Worm (Caenorhabditis elegans) whole organism, midembryonic: Measurements from ENCODE around the gene pnc-1.

ENCODE experiments used
- T22C8.4 ChIP-seq: fragments of 200-800 bp; sonication (Bioruptor generic); IDR thresholded peaks from 2 replicates; pipeline ENCODE4 v1.3.6; 2022; ENCODE audit warnings: missing genetic modification characterization, missing compliant biosample characterization
- cog-1 ChIP-seq: sonication (generic microtip); optimal IDR thresholded peaks from 2 replicates; lab custom pipeline; 2016; ENCODE audit warnings: missing genetic modification characterization, missing compliant biosample characterization
- flt-1 ChIP-seq: fragments of 200-800 bp; sonication (Bioruptor generic); IDR thresholded peaks from 2 replicates; pipeline ENCODE4 v1.3.6; 2022; ENCODE audit warnings: missing genetic modification characterization, missing compliant biosample characterization
- klf-2 ChIP-seq: fragments of 200-800 bp; sonication (Bioruptor generic); conservative IDR thresholded peaks from 2 replicates; pipeline ENCODE4 v1.3.6; 2022; ENCODE audit warnings: missing genetic modification reagents, missing genetic modification characterization, missing compliant biosample characterization
- med-1 ChIP-seq: sonication (generic microtip); optimal IDR thresholded peaks from 2 replicates; lab custom pipeline; 2017; ENCODE audit warnings: missing genetic modification characterization, mild to moderate bottlenecking, missing compliant biosample characterization, antibody characterized with exemption, missing genetic modification reagents; ENCODE audit not compliant: insufficient read depth
- ref-1 ChIP-seq: fragments of 200-800 bp; sonication (Bioruptor generic); conservative IDR thresholded peaks from 2 replicates; pipeline ENCODE4 v1.3.6; 2022; ENCODE audit warnings: missing genetic modification reagents, missing genetic modification characterization, missing compliant biosample characterization
- tab-1 ChIP-seq: fragments of 200-800 bp; sonication (Bioruptor generic); IDR thresholded peaks from 2 replicates; pipeline ENCODE4 v1.3.6; 2022; ENCODE audit warnings: missing genetic modification characterization, missing compliant biosample characterization
- ztf-23 ChIP-seq: fragments of 200-800 bp; sonication (Bioruptor generic); IDR thresholded peaks from 2 replicates; pipeline ENCODE4 v1.3.6; 2022; ENCODE audit warnings: missing genetic modification reagents, missing genetic modification characterization, missing compliant biosample characterization
- ztf-29 ChIP-seq: fragments of 200-800 bp; sonication (Bioruptor generic); IDR thresholded peaks from 2 replicates; pipeline ENCODE4 v1.3.6; 2022; ENCODE audit warnings: missing genetic modification reagents, missing genetic modification characterization, missing compliant biosample characterization

Gene pnc-1

DNA sequence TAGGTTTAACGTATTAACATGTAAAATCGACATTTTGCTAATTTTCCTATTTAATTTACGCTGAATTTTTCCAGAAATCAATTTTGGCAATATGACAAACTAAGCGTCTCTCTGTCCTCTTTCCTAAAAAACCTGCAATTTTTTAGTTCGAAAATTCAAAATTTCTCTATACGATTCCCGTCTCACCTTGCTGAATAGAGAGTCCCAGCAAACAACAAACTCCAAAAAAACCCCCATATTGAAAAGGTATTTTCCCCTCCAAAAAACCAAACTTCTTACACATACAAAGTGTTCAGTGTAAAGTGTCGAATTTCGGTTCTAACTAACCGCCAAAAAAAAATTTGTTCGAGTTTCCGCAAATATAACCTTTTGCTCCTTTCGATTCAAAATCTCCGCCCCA, at the start of gene pnc-1:
pnc-1 (plus strand) TSS at position 301 of the 400 bp plus-strand sequence.
- TF ChIP-seq flt-1 (no peak), cog-1 (tag; lab: Kevin White, UChicago) (no peak), T22C8.4 (GFP tag; lab: Robert Waterston, UW) (no peak), med-1 (GFP tag; lab: Kevin White, UChicago) (no peak), ref-1 (GFP tag; lab: Robert Waterston, UW) (no peak), tab-1 (no peak), klf-2 (GFP tag; lab: Robert Waterston, UW) (no peak), ztf-23 (GFP tag; lab: Robert Waterston, UW) (no peak), ztf-29 (GFP tag; lab: Robert Waterston, UW) (no peak)

ce11 chrIV:139652-140051, 44.6 kb upstream of the pnc-1 start:
- no peak for TF ChIP-seq ztf-29 (GFP tag; lab: Robert Waterston, UW)
- TF ChIP-seq ztf-23 (GFP tag; lab: Robert Waterston, UW): no peak
- TF ChIP-seq T22C8.4 (GFP tag; lab: Robert Waterston, UW): no peak
- no peak for TF ChIP-seq med-1 (GFP tag; lab: Kevin White, UChicago)
- TF ChIP-seq klf-2 (GFP tag; lab: Robert Waterston, UW): no peak
- no peak for TF ChIP-seq ref-1 (GFP tag; lab: Robert Waterston, UW)
- no peak for TF ChIP-seq tab-1
- no peak for TF ChIP-seq flt-1
- no peak for TF ChIP-seq cog-1 (tag; lab: Kevin White, UChicago)

DNA sequence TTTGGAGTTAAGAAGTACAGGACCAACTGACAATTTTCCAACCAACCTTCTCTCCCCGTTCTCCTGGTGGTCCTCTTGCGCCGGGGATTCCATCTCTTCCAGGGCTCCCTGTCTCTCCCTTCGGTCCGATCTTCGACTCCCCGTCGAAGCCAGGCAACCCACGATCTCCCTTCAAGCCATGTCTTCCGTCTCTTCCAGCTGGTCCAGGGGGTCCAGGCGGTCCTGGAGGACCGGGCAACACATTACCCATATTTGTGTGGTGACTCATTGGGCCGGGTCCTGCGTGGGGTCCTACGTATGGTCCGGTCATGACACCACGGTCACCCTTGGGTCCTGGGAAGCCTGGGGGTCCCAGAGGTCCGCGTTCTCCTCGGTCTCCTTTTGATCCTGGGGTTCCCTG, 43.3 kb upstream of the pnc-1 start:
- TF ChIP-seq klf-2 (GFP tag; lab: Robert Waterston, UW) (no peak), flt-1 (no peak), ref-1 (GFP tag; lab: Robert Waterston, UW) (no peak), ztf-29 (GFP tag; lab: Robert Waterston, UW) (no peak), med-1 (GFP tag; lab: Kevin White, UChicago) (no peak), T22C8.4 (GFP tag; lab: Robert Waterston, UW) (no peak), ztf-23 (GFP tag; lab: Robert Waterston, UW) (no peak), cog-1 (tag; lab: Kevin White, UChicago) (no peak), tab-1 (no peak)

DNA sequence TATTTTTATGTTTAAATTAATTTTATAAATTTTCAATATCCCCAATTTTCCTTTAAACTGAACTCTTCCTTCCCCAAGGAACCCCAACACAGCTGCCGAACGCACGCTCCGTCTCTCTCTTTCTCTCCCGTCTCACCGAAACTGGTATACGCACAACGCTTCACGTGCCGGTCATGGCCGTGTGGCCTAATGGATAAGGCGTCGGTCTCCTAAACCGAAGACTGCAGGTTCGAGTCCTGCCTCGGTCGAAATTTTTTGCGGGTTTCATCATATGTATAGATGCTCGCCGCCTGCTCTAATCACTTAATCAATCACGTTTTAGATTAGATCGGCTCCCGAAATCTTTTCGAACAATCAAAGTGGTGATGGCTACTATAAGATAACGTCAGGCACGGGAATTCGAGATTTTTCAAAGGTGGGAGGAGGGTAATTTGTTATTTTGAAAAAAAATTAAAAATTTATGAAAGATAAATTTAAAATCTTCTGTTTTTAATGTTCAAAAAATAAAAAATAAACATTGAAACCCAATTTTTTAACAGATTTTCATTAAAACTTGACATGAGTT, 40.4 kb upstream of the pnc-1 start:
- TF ChIP-seq med-1 (GFP tag; lab: Kevin White, UChicago) (peak; percentile 70), ref-1 (GFP tag; lab: Robert Waterston, UW) (peak; percentile 95), cog-1 (tag; lab: Kevin White, UChicago) (peak; percentile 94), klf-2 (GFP tag; lab: Robert Waterston, UW) (peak; percentile 97), ztf-29 (GFP tag; lab: Robert Waterston, UW) (peak; percentile 98), ztf-23 (GFP tag; lab: Robert Waterston, UW) (peak; percentile 96), tab-1 (peak; percentile 99), T22C8.4 (GFP tag; lab: Robert Waterston, UW) (peak; percentile 94), flt-1 (peak; percentile 98)

- TF ChIP-seq ztf-23 (GFP tag; lab: Robert Waterston, UW): no peak
Observed at ce11 chrIV:147819-148218, 36.5 kb upstream of the pnc-1 start, which contains the start of gene col-99. col-99 (minus strand) TSS chrIV:147919.

- TF ChIP-seq cog-1 (tag; lab: Kevin White, UChicago): no peak
Observed at ce11 chrIV:148756-149155, 35.5 kb upstream of the pnc-1 start.

DNA sequence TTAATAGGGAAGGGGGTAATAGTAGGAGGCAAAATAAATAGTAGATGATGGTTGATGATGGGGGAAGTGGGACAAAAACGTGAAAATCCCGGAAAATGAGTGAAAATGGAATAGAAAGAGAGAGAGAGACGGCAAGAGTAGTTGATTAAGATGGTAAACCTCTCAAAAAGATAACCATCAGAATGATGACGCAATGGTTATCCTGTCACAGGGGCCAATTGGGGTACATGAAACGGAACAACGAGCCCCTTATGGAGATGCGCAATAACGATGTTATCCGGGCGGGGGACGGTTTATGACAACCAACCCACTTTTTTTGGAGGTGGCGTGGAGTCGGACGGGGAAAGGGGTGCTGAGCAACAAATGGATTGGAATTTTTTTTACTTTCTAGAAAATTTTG, 34.5 kb upstream of the pnc-1 start:
- no peak for TF ChIP-seq flt-1
- no peak for TF ChIP-seq cog-1 (tag; lab: Kevin White, UChicago)

DNA sequence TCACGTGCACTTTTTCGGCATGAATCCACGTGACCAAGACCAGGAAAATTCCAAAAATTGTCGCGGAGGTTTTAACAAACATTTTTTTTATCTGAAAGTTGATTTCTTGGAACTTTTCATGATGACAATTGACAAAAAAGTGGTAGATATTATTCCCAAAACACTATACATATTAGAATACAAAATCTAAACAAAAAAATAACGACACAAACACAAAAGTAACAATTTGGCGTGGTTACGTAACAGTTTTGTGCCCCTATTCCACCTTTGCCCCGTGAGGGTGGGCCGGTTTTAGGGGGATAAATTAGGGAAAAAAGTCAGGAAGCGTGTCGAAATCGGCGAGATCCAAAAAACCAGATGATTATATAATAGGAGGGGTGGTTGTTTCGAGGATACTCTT, 26.5 kb upstream of the pnc-1 start, which contains the start of gene gegf-1:
gegf-1 (minus strand) TSS at position 101 of the 400 bp plus-strand sequence.
- TF ChIP-seq ztf-29 (GFP tag; lab: Robert Waterston, UW) (no peak), cog-1 (tag; lab: Kevin White, UChicago) (no peak)

DNA sequence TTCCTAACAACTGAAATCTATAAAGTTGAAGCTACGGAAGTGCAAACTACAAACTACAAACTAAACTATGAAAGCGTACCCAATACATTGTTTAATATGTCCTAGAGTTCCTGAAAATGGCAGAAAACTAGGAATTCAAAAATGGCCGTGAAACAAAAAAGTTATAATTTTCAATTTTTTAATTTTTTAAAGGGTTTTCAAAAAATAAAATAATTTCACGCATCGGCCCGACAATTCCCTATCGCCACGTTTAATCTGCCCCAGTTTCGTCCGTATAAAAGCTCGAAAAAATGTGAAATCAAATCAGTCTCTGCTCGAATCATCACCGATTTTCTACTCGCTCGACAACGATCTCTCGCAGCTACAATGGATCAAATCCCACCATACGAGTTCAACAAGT, 25.6 kb upstream of the pnc-1 start, which contains the start of gene Y38C1AA.7:
Y38C1AA.7 (plus strand) TSS at position 301 of the 400 bp plus-strand sequence.
- TF ChIP-seq med-1 (GFP tag; lab: Kevin White, UChicago): no peak

ce11 chrIV:159864-160263, 24.4 kb upstream of the pnc-1 start, which contains the start of gene Y38C1AA.19:
Y38C1AA.19 (plus strand) TSS chrIV:160164.
- TF ChIP-seq flt-1: no peak
- TF ChIP-seq cog-1 (tag; lab: Kevin White, UChicago): no peak
- no peak for TF ChIP-seq tab-1
- TF ChIP-seq med-1 (GFP tag; lab: Kevin White, UChicago): no peak
- TF ChIP-seq T22C8.4 (GFP tag; lab: Robert Waterston, UW): no peak
- TF ChIP-seq ztf-23 (GFP tag; lab: Robert Waterston, UW): no peak
- TF ChIP-seq klf-2 (GFP tag; lab: Robert Waterston, UW): no peak
- no peak for TF ChIP-seq ztf-29 (GFP tag; lab: Robert Waterston, UW)
- TF ChIP-seq ref-1 (GFP tag; lab: Robert Waterston, UW): no peak

DNA sequence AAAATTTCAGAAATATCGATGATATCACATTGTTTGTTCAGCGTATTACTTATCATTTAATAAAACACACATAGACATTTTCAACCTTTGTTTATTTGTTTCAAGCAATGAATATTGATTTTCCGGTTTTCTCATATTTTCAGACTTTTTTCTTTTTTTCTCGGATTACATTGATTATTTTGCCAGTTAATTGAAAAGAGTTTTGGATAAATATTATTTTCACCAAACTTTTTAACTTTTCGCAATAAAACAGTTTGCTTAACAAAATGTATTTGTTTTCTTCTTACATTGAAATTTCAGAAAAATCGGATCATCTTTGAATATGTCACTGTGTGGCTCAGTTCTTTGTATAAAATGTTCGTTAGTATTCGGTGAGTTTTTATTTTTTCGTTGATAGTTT, 21.8 kb upstream of the pnc-1 start, which contains the start of gene Y38C1AA.6:
Y38C1AA.6 (plus strand) TSS at position 301 of the 400 bp plus-strand sequence.
- TF ChIP-seq tab-1 (no peak), cog-1 (tag; lab: Kevin White, UChicago) (no peak), flt-1 (no peak), T22C8.4 (GFP tag; lab: Robert Waterston, UW) (no peak)
